Fruit fly (Drosophila melanogaster): ENCODE results near the gene LSm3.

dm6 chr3R:24037538-24038265, 41.6 kb downstream of the LSm3 start, which contains the start of gene spas:
- TF ChIP-seq lola (GFP tag; optimal IDR thresholded peaks at IDR 0.05) (no peak), CG32264 (GFP tag; optimal IDR thresholded peaks at IDR 0.05) (no peak), sv (GFP tag; optimal IDR thresholded peaks at IDR 0.05) (peak; percentile 36), OdsH (GFP tag; optimal IDR thresholded peaks at IDR 0.05) (peak; percentile 27), psq (GFP tag; optimal IDR thresholded peaks at IDR 0.05) (peak; percentile 72), HLH106 (tag; optimal IDR thresholded peaks at IDR 0.05) (peak; percentile 70), Hnf4 (GFP tag; optimal IDR thresholded peaks at IDR 0.05) (peak; percentile 63)

Data from whole organism, wandering third instar larva.